Fruit fly (Drosophila melanogaster) whole organism: Measurements from ENCODE around the gene udt.

Experiments used
- CG8478 ChIP-seq: fragments of >200 bp; optimal IDR thresholded peaks from 2 replicates; lab custom pipeline; 2018; ENCODE audit warnings: inconsistent platforms
- psq ChIP-seq: fragments of >200 bp; optimal IDR thresholded peaks from 2 replicates; lab custom pipeline; 2017
- usp ChIP-seq: fragments of >200 bp; optimal IDR thresholded peaks from 2 replicates; lab custom pipeline; 2017; ENCODE audit warnings: missing biosample characterization, missing genetic modification characterization, mixed read lengths

- TF ChIP-seq CG8478 (lab: Kevin White, UChicago) (no peak), psq (no peak), usp (no peak)
Observed at dm6 chr3R:23784925-23785680, 22.0 kb upstream of the udt start.
